Worm (Caenorhabditis elegans) whole organism, L3 larva: ENCODE data around the gene vhp-1.

ENCODE experiments used
- R02D3.7 ChIP-seq: fragments of 150-350 bp; optimal IDR thresholded peaks from 2 replicates; lab custom pipeline; 2014; ENCODE audit warnings: missing biosample characterization, missing genetic modification characterization
- ZK546.5 ChIP-seq: sonication (generic microtip); optimal IDR thresholded peaks from 2 replicates; lab custom pipeline; 2017; ENCODE audit warnings: missing biosample characterization, missing genetic modification characterization
- aly-2 ChIP-seq: fragments of 150-350 bp; optimal IDR thresholded peaks from 2 replicates; lab custom pipeline; 2014; ENCODE audit warnings: missing biosample characterization, missing genetic modification characterization
- ama-1 ChIP-seq: fragments of 150-350 bp; optimal IDR thresholded peaks from 2 replicates; lab custom pipeline; 2018
- ceh-28 ChIP-seq: fragments of 150-350 bp; optimal IDR thresholded peaks from 2 replicates; lab custom pipeline; 2014; ENCODE audit warnings: missing biosample characterization, missing genetic modification reagents, missing genetic modification characterization
- fkh-10 ChIP-seq: sonication (generic microtip); optimal IDR thresholded peaks from 2 replicates; lab custom pipeline; 2017; ENCODE audit warnings: missing biosample characterization, missing genetic modification reagents, missing genetic modification characterization
- fkh-2 ChIP-seq: fragments of 150-350 bp; optimal IDR thresholded peaks from 2 replicates; lab custom pipeline; 2014; ENCODE audit warnings: missing biosample characterization, missing genetic modification reagents, missing genetic modification characterization
- mdl-1 ChIP-seq: fragments of 150-350 bp; optimal IDR thresholded peaks from 2 replicates; lab custom pipeline; 2014; ENCODE audit warnings: missing biosample characterization, missing genetic modification characterization
- nhr-11 ChIP-seq: fragments of 150-350 bp; optimal IDR thresholded peaks from 2 replicates; lab custom pipeline; 2014; ENCODE audit warnings: missing biosample characterization, missing genetic modification characterization
- nhr-12 ChIP-seq: fragments of 150-350 bp; optimal IDR thresholded peaks from 2 replicates; lab custom pipeline; 2014; ENCODE audit warnings: missing biosample characterization, missing genetic modification characterization
- nhr-237 ChIP-seq: fragments of 150-350 bp; optimal IDR thresholded peaks from 2 replicates; lab custom pipeline; 2014; ENCODE audit warnings: missing biosample characterization, missing genetic modification characterization
- pha-4 ChIP-seq: fragments of 150-350 bp; optimal IDR thresholded peaks from 2 replicates; lab custom pipeline; 2014; ENCODE audit warnings: missing biosample characterization, missing genetic modification reagents, missing genetic modification characterization
- skn-1 ChIP-seq: fragments of 150-350 bp; optimal IDR thresholded peaks from 2 replicates; lab custom pipeline; 2014; ENCODE audit warnings: missing biosample characterization, missing genetic modification characterization
- unc-39 ChIP-seq: sonication (generic microtip); optimal IDR thresholded peaks from 4 replicates; lab custom pipeline; 2017; ENCODE audit warnings: missing biosample characterization, missing genetic modification characterization

DNA sequence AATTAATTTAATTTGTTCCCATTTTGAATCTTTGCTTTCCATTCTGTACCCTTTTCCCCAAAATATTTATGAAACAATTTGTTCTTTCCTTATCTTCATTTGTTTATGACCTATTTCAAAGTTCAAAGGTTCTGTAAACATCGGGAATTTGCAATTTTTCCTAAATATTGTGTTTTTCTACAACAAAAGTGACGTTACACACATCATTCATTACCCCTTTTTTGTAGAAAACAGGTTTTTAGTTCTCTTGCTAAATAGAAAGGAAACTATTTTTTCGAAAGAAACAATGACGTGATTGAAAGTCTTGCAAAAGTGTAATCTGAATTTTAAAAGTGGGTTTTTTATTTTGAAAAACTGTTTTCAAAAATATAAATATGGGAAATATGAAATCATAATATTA lies 1.6 kb downstream of the vhp-1 start:
- no peak for TF ChIP-seq fkh-10 (GFP tag; lab: Kevin White, UChicago)
- TF ChIP-seq nhr-11 (tag; lab: Kevin White, UChicago) = no peak
- TF ChIP-seq fkh-2 (tag; lab: Kevin White, UChicago) = no peak
- TF ChIP-seq pha-4 (tag; lab: Kevin White, UChicago) = peak; percentile 5
- TF ChIP-seq aly-2 (tag; lab: Kevin White, UChicago) = no peak
- TF ChIP-seq mdl-1 (tag; lab: Kevin White, UChicago) = no peak
- TF ChIP-seq R02D3.7 (tag; lab: Kevin White, UChicago) = no peak
- no peak for TF ChIP-seq unc-39 (tag; lab: Kevin White, UChicago)
- TF ChIP-seq nhr-12 (tag; lab: Kevin White, UChicago) = no peak
- TF ChIP-seq skn-1 = no peak
- no peak for TF ChIP-seq ZK546.5
- no peak for TF ChIP-seq nhr-237 (tag; lab: Kevin White, UChicago)
- TF ChIP-seq ceh-28 (tag; lab: Kevin White, UChicago) = no peak
- TF ChIP-seq ama-1 (lab: Kevin White, UChicago) = no peak
